Worm (Caenorhabditis elegans): ENCODE measurements around the gene F59B2.13.

Gene F59B2.13

DNA sequence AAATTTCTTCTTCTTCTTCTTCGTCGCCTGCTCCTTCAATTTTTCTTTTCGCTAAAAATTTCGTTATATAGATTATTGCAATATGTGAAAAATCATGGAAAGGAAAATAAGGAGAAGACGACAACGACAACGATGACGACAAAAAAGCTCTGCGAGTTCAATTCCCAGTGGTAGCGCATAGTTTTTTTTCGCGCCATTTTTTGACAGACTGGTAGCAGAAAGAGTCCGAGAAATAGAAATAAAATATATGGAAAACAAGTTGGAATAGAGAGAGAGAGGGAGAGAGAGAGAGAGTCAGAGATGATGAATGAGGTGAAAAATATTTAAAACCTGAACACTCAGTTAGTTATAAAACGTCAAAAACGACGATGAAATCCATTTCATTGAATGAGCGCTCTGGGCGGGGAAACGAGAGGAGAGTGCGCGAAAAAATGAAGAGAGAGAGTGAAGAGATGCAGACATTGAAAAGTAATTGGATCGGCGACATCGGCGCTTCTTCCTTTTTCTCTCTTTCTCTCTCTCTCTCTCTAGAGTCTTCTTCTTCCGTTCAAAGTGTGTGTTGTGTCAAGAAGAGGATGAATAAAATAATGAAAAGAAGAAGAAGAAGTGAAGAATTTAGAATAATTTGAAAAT, 44.9 kb downstream of the F59B2.13 start, which contains the start of gene pde-2:
Gene pde-2, minus strand, starts transcription at position 51 of the 633 bp plus-strand sequence.
- TF ChIP-seq chd-7 (tag; optimal IDR thresholded peaks at IDR 0.05): peak; percentile 40
- TF ChIP-seq madf-3 (GFP tag; IDR thresholded peaks at IDR 0.05): no peak
- peak; percentile 60; the same call in 1 of the 2 replicates for TF ChIP-seq zfh-2 (GFP tag; conservative IDR thresholded peaks at IDR 0.05)
- peak; percentile 15 for TF ChIP-seq F52B5.7 (tag; optimal IDR thresholded peaks at IDR 0.05)
- TF ChIP-seq lin-54 (GFP tag; optimal IDR thresholded peaks at IDR 0.05): no peak
- TF ChIP-seq hmg-1.2 (GFP tag; IDR thresholded peaks at IDR 0.05): peak; percentile 40; the same call in 1 of the 2 replicates
- no peak for TF ChIP-seq snpc-4 (GFP tag; optimal IDR thresholded peaks at IDR 0.05)
- peak in 1 of 4 experiments; percentile 16 for TF ChIP-seq snpc-4 (tag; optimal IDR thresholded peaks at IDR 0.05)
- no peak for TF ChIP-seq cebp-1 (GFP tag; IDR thresholded peaks at IDR 0.05)
- peak; percentile 24 for TF ChIP-seq cebp-1 (tag; optimal IDR thresholded peaks at IDR 0.05)
- TF ChIP-seq bed-2 (GFP tag; IDR thresholded peaks at IDR 0.05): no peak
- TF ChIP-seq lin-40 (tag; optimal IDR thresholded peaks at IDR 0.05): peak; percentile 44

ce11 chrIII:8980892-8981291, 46.0 kb downstream of the F59B2.13 start:
- no peak for TF ChIP-seq ceh-91 (GFP tag; IDR thresholded peaks at IDR 0.05)

- TF ChIP-seq Y53G8AR.9 (GFP tag; conservative IDR thresholded peaks at IDR 0.05): 0 out of 2 replicates have a peak, but pooled peaks have one; percentile 21
- peak; percentile 34; the same call in 1 of the 2 replicates for TF ChIP-seq nfyb-1 (GFP tag; IDR thresholded peaks at IDR 0.05)
- no peak for TF ChIP-seq madf-3 (GFP tag; IDR thresholded peaks at IDR 0.05)
- TF ChIP-seq cebp-1 (GFP tag; IDR thresholded peaks at IDR 0.05): peak; percentile 33; the same call in 1 of the 2 replicates
- peak; percentile 71 for TF ChIP-seq cebp-1 (tag; optimal IDR thresholded peaks at IDR 0.05)
- no peak for TF ChIP-seq egl-44 (GFP tag; IDR thresholded peaks at IDR 0.05)
- TF ChIP-seq attf-3 (GFP tag; conservative IDR thresholded peaks at IDR 0.05): no peak
- peak in 1 of 3 experiments; percentile 31 for TF ChIP-seq lin-35 (GFP tag; optimal IDR thresholded peaks at IDR 0.05)
- TF ChIP-seq rcor-1 (GFP tag; IDR thresholded peaks at IDR 0.05): 0 out of 2 replicates have a peak, but pooled peaks have one; percentile 7
- peak; percentile 9 for TF ChIP-seq lin-40 (tag; optimal IDR thresholded peaks at IDR 0.05)
- peak; percentile 9 for TF ChIP-seq ZK185.1 (tag; optimal IDR thresholded peaks at IDR 0.05; ENCODE audit: poor library complexity, severe bottlenecking)
- TF ChIP-seq ekl-4 (GFP tag; IDR thresholded peaks at IDR 0.05): peak; percentile 53; the same call in 1 of the 2 replicates
- no peak for TF ChIP-seq lsl-1 (GFP tag; optimal IDR thresholded peaks at IDR 0.05)
- TF ChIP-seq ccch-3 (GFP tag; optimal IDR thresholded peaks at IDR 0.05): no peak
- TF ChIP-seq hsf-1 (GFP tag; IDR thresholded peaks at IDR 0.05): 0 out of 2 replicates have a peak, but pooled peaks have one; percentile 31
- TF ChIP-seq nfya-1 (tag; optimal IDR thresholded peaks at IDR 0.05; ENCODE audit: borderline replicate concordance, insufficient read depth): no peak
- no peak for TF ChIP-seq F23B12.7 (tag; optimal IDR thresholded peaks at IDR 0.05; ENCODE audit: insufficient read depth)
- TF ChIP-seq Y95B8A.8 (GFP tag; IDR thresholded peaks at IDR 0.05): 0 out of 2 replicates have a peak, but pooled peaks have one; percentile 22
- no peak for TF ChIP-seq C06A6.2 (GFP tag; conservative IDR thresholded peaks at IDR 0.05)
- TF ChIP-seq K12H6.12 (tag; optimal IDR thresholded peaks at IDR 0.05): peak; percentile 20
- TF ChIP-seq nfya-2 (GFP tag; IDR thresholded peaks at IDR 0.05): no peak
- peak; percentile 52 for TF ChIP-seq chd-7 (tag; optimal IDR thresholded peaks at IDR 0.05)
- TF ChIP-seq zim-3 (tag; optimal IDR thresholded peaks at IDR 0.05): peak; percentile 29
- no peak for TF ChIP-seq let-526 (GFP tag; IDR thresholded peaks at IDR 0.05)
These were observed 48.1 kb downstream of the F59B2.13 start for ce11 chrIII:8978512-8979352.
